Worm (Caenorhabditis elegans): ENCODE measurements around the gene deg-3.

DNA sequence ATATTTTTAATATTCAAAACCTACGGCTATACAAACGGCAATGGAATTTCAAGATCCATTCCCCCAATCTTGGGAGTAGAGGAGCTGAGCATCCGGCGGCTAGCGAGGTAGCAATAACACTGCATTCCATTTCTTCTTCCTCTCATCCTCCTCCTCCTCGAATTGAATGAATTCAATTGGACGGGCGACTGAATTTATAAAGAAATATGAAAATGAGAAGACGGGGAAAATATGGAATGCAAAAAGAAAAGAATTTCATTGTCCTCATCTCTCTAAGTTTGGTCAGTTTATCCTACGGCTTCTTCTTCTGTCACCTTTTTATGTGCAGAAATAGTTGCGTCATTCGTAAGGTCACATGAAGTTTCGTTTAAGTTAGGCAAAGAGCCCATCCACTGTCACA, 21.4 kb upstream of the deg-3 start:
- no peak for TF ChIP-seq nhr-11 (tag; optimal IDR thresholded peaks at IDR 0.05)
- no peak for TF ChIP-seq pha-4 (tag; optimal IDR thresholded peaks at IDR 0.05)
- TF ChIP-seq nfya-1 (tag; optimal IDR thresholded peaks at IDR 0.05) = no peak
- no peak for TF ChIP-seq unc-3 (GFP tag; conservative IDR thresholded peaks at IDR 0.05)
- no peak for TF ChIP-seq unc-3 (tag; optimal IDR thresholded peaks at IDR 0.05)
- TF ChIP-seq C08G9.2 (tag; optimal IDR thresholded peaks at IDR 0.05) = no peak
- no peak for TF ChIP-seq pat-9 (tag; optimal IDR thresholded peaks at IDR 0.05)
- TF ChIP-seq mec-3 (tag; optimal IDR thresholded peaks at IDR 0.05; ENCODE audit: borderline replicate concordance) = no peak
- no peak for TF ChIP-seq tbx-2 (tag; optimal IDR thresholded peaks at IDR 0.05)
- no peak for TF ChIP-seq fax-1 (tag; optimal IDR thresholded peaks at IDR 0.05)
- no peak for TF ChIP-seq F13H6.1 (tag; optimal IDR thresholded peaks at IDR 0.05)
- no peak for TF ChIP-seq tbx-7 (tag; optimal IDR thresholded peaks at IDR 0.05)
- TF ChIP-seq nhr-232 (tag; optimal IDR thresholded peaks at IDR 0.05) = no peak

All from whole organism, late embryonic.